Worm (Caenorhabditis elegans): ENCODE data around the gene Y39B6A.69.

Gene Y39B6A.69

DNA sequence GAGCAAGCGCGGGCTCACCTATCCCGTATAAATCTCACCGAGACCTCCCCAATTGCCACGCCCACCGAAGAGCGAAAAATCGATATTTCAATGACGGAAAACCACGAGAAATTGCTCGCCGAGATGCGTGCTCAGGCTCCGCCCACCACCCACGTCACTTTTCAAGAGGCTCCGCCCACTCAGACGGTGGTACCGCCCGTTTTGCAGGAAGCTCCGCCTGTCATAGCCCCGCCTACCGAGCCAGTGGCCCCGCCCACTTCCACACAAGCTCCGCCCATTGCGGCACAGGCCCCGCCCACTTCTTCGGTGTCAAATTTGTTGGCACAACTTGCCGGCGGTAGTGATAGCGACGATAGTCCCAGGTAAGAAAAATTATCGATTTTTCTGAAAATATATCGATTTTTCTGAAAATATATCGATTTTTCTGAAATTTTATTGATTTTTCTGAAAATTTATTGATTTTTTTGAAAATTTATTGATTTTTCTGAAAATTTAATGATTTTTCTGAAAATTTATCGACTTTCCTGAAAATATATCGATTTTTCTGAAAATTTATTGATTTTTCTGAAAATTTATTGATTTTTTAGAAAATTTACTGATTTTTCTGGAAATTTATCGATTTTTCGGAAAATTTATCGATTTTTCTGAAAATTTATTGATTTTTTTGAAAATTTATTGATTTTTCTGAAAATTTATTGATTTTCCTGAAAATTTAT, 22.6 kb downstream of the Y39B6A.69 start:
- TF ChIP-seq cog-1 (tag; optimal IDR thresholded peaks at IDR 0.05) (no peak), tab-1 (GFP tag; IDR thresholded peaks at IDR 0.05) (no peak), T22C8.4 (GFP tag; IDR thresholded peaks at IDR 0.05) (peak; percentile 67; the same call in 1 of the 2 replicates), ztf-23 (GFP tag; IDR thresholded peaks at IDR 0.05) (no peak), klf-2 (GFP tag; conservative IDR thresholded peaks at IDR 0.05) (no peak)

DNA sequence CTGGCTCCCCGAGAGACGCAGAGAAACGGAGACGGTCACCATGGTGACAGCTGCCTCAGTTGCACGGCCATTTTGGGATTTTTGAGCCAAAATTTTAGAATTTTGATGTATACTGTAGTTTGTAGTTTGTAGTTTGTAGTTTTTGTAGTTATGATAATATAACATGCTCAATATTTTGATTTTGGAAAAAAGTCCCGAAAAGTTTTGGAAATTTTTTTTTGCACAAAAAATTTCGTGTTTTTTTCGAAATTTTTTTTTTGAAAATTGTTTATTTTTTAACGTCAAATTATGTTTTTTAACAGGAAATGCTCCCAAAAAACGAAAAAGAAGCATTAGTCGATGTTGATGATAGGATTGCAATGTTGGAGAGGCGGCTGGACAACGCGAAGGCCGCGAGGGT, 25.0 kb downstream of the Y39B6A.69 start, which contains the start of gene dyf-17:
Gene dyf-17, plus strand, starts transcription at position 301 of the 400 bp plus-strand sequence.
- TF ChIP-seq ztf-29 (GFP tag; IDR thresholded peaks at IDR 0.05) (no peak), T22C8.4 (GFP tag; IDR thresholded peaks at IDR 0.05) (no peak), tab-1 (GFP tag; IDR thresholded peaks at IDR 0.05) (no peak), cog-1 (tag; optimal IDR thresholded peaks at IDR 0.05) (no peak), flt-1 (GFP tag; IDR thresholded peaks at IDR 0.05) (no peak), ztf-23 (GFP tag; IDR thresholded peaks at IDR 0.05) (no peak), ref-1 (GFP tag; conservative IDR thresholded peaks at IDR 0.05) (no peak), med-1 (GFP tag; optimal IDR thresholded peaks at IDR 0.05; ENCODE audit: insufficient read depth) (no peak), klf-2 (GFP tag; conservative IDR thresholded peaks at IDR 0.05) (no peak)

DNA sequence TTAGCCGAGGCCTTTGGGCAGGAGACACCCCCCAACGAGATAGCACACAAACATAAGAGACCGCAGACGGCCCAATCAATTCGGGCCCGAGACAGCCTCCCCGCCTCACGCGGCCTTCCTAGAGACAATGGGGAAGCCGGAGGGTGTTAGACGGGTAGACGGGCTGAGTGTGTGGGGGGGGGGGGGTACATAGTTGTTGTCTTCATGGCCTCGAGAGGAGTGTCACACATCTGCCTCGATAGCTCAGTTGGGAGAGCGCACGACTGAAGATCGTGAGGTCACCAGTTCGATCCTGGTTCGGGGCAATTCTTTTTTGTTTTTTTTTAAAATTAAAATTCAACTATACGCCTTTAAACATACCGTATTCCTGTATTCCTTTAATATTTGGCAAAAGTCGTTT, 26.4 kb downstream of the Y39B6A.69 start:
- TF ChIP-seq T22C8.4 (GFP tag; IDR thresholded peaks at IDR 0.05): peak; percentile 94
- TF ChIP-seq med-1 (GFP tag; optimal IDR thresholded peaks at IDR 0.05; ENCODE audit: insufficient read depth): peak; percentile 42
- peak; percentile 94 for TF ChIP-seq tab-1 (GFP tag; IDR thresholded peaks at IDR 0.05)
- TF ChIP-seq ztf-23 (GFP tag; IDR thresholded peaks at IDR 0.05): peak; percentile 93
- peak; percentile 49 for TF ChIP-seq cog-1 (tag; optimal IDR thresholded peaks at IDR 0.05)
- TF ChIP-seq flt-1 (GFP tag; IDR thresholded peaks at IDR 0.05): peak; percentile 96
- TF ChIP-seq ref-1 (GFP tag; conservative IDR thresholded peaks at IDR 0.05): peak; percentile 85
- peak; percentile 90 for TF ChIP-seq klf-2 (GFP tag; conservative IDR thresholded peaks at IDR 0.05)
- TF ChIP-seq ztf-29 (GFP tag; IDR thresholded peaks at IDR 0.05): peak; percentile 91

DNA sequence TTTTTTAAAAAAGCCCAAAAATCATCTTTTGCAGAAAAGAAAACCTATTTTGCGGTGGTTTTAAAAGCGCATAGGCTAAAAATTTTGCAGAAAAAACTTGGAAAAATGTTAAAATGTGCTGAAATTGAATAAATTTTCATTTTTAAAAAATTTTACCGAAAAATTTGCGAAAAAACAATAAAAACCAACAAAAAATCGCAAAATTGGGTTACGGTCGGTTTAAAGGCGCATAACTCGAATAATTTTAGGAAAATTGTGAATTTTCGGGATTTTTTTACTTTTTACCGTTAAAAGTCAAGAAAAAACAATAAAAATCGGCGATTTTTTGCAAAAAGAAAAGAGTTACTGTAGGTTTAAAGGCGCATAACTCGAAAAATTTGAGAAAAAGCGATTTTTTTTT, 27.0 kb downstream of the Y39B6A.69 start:
- TF ChIP-seq cog-1 (tag; optimal IDR thresholded peaks at IDR 0.05): no peak
- TF ChIP-seq tab-1 (GFP tag; IDR thresholded peaks at IDR 0.05): no peak
- no peak for TF ChIP-seq ztf-23 (GFP tag; IDR thresholded peaks at IDR 0.05)
- TF ChIP-seq flt-1 (GFP tag; IDR thresholded peaks at IDR 0.05): no peak
- no peak for TF ChIP-seq T22C8.4 (GFP tag; IDR thresholded peaks at IDR 0.05)
- TF ChIP-seq ztf-29 (GFP tag; IDR thresholded peaks at IDR 0.05): no peak
- no peak for TF ChIP-seq med-1 (GFP tag; optimal IDR thresholded peaks at IDR 0.05; ENCODE audit: insufficient read depth)
- TF ChIP-seq ref-1 (GFP tag; conservative IDR thresholded peaks at IDR 0.05): no peak
- no peak for TF ChIP-seq klf-2 (GFP tag; conservative IDR thresholded peaks at IDR 0.05)

DNA sequence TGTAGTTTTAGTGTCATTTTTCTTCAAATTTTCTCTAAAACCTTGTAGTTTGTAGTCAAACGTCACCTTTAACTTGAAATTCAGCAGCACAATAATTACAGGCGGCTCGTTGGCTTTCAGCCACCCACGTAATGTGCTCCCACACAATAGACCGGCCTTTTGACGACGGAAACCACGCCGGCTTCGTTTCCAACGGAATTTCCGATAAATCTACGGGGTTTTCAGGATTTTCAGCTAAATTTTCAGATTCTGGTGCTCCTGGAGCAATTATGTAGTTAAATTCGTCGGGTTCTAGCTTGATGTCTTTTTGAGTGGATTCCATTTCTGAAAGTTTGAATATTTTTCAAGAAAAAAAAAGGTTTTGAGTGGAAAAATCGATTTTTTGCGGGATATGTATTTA, 27.6 kb downstream of the Y39B6A.69 start, which contains the start of gene bed-1:
Gene bed-1, minus strand, starts transcription at position 337 of the 400 bp plus-strand sequence.
- TF ChIP-seq T22C8.4 (GFP tag; IDR thresholded peaks at IDR 0.05) (no peak), klf-2 (GFP tag; conservative IDR thresholded peaks at IDR 0.05) (no peak), flt-1 (GFP tag; IDR thresholded peaks at IDR 0.05) (no peak), ref-1 (GFP tag; conservative IDR thresholded peaks at IDR 0.05) (no peak), ztf-29 (GFP tag; IDR thresholded peaks at IDR 0.05) (no peak), cog-1 (tag; optimal IDR thresholded peaks at IDR 0.05) (no peak), tab-1 (GFP tag; IDR thresholded peaks at IDR 0.05) (no peak), ztf-23 (GFP tag; IDR thresholded peaks at IDR 0.05) (no peak), med-1 (GFP tag; optimal IDR thresholded peaks at IDR 0.05; ENCODE audit: insufficient read depth) (no peak)

DNA sequence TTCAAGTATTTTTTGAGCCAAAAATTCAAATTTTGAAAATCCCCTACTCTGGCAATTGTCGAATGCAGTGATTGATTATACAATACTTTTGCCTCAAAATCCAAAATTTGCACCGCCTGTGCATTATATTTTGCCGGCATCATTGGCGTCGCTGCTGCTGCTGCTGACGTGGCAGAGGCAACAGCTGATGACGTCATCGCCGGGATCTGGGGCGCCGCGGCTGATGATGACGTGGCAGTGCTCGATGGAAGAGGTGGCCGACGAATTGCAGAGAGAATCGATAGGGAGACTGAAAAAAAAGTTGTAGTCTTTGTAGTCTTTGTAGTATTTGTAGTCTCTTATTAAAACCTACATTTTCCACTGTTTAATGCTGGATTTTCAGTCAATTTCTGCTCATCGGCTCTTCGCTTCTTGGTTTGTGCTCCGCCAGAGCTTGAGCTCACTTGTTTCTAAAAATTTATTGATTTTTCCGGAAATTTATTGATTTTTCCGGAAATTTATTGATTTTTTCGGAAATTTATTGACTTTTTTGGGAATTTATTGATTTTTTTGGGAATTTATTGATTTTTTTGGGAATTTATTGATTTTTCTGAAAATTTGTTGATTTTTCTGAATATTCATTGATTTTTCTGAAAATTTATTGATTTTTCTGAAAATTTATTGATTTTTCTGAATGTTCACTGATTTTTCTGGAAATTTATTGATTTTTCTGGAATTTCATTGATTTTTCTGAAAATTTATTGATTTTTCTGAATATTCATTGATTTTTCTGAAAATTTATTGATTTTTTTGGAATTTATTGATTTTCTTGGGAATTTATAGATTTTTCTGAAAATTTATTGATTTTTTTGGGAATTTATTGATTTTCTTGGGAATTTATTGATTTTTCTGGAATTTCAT, 31.2 kb downstream of the Y39B6A.69 start:
- TF ChIP-seq T22C8.4 (GFP tag; IDR thresholded peaks at IDR 0.05): peak; percentile 84
- TF ChIP-seq klf-2 (GFP tag; conservative IDR thresholded peaks at IDR 0.05): no peak
- TF ChIP-seq tab-1 (GFP tag; IDR thresholded peaks at IDR 0.05): no peak
- TF ChIP-seq flt-1 (GFP tag; IDR thresholded peaks at IDR 0.05): 0 out of 2 replicates have a peak, but pooled peaks have one; percentile 12
- no peak for TF ChIP-seq ztf-29 (GFP tag; IDR thresholded peaks at IDR 0.05)
- no peak for TF ChIP-seq med-1 (GFP tag; optimal IDR thresholded peaks at IDR 0.05; ENCODE audit: insufficient read depth)
- TF ChIP-seq ztf-23 (GFP tag; IDR thresholded peaks at IDR 0.05): no peak
- TF ChIP-seq ref-1 (GFP tag; conservative IDR thresholded peaks at IDR 0.05): no peak
- no peak for TF ChIP-seq cog-1 (tag; optimal IDR thresholded peaks at IDR 0.05)

DNA sequence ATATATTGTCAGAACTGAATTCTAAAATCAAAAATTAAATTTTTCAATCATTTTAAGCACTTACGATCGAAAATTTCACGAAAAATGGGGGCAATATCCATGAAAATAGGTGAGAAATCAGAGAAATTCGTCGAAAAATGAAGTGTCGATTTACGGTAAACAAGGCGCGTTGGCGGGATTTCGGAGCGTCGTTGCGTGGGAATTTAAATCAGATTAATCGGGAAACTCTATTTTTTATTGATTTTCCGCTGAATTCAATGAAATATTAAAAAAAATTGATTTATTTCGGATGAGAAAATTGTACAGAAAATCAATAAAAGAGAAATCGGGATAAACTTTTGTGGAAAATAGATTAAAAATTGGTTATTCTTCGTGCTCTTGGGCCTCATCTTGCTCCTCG, 33.0 kb downstream of the Y39B6A.69 start, which contains the start of gene Y39B6A.13:
Gene Y39B6A.13, minus strand, starts transcription at position 166 of the 400 bp plus-strand sequence.
- peak; percentile 43; the same call in 1 of the 2 replicates for TF ChIP-seq T22C8.4 (GFP tag; IDR thresholded peaks at IDR 0.05)
- no peak for TF ChIP-seq klf-2 (GFP tag; conservative IDR thresholded peaks at IDR 0.05)

DNA sequence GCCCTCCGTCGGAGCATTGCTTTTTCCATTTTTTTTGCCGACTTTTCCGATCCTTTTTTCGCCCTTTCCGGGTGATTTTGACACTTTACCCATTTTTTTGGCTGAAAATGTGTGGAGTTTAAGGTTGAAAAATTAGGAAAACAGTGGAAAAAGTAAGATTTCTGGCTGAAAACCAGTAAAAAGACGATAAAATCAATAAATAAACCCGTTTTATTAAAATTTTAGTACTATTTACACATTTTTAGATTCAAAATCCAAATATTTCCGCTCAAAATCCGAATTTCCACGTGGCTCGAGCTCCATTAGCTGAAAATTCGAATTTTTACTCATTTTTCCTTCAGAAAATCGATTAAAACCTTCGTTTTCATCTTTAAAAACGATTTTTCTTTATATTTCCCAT, 33.9 kb downstream of the Y39B6A.69 start, which contains the start of gene pro-3:
Gene pro-3, minus strand, starts transcription at position 101 of the 400 bp plus-strand sequence.
- TF ChIP-seq flt-1 (GFP tag; IDR thresholded peaks at IDR 0.05) (no peak), med-1 (GFP tag; optimal IDR thresholded peaks at IDR 0.05; ENCODE audit: insufficient read depth) (no peak), tab-1 (GFP tag; IDR thresholded peaks at IDR 0.05) (no peak), ref-1 (GFP tag; conservative IDR thresholded peaks at IDR 0.05) (no peak), T22C8.4 (GFP tag; IDR thresholded peaks at IDR 0.05) (no peak), ztf-23 (GFP tag; IDR thresholded peaks at IDR 0.05) (no peak), cog-1 (tag; optimal IDR thresholded peaks at IDR 0.05) (no peak), ztf-29 (GFP tag; IDR thresholded peaks at IDR 0.05) (no peak), klf-2 (GFP tag; conservative IDR thresholded peaks at IDR 0.05) (no peak)

DNA sequence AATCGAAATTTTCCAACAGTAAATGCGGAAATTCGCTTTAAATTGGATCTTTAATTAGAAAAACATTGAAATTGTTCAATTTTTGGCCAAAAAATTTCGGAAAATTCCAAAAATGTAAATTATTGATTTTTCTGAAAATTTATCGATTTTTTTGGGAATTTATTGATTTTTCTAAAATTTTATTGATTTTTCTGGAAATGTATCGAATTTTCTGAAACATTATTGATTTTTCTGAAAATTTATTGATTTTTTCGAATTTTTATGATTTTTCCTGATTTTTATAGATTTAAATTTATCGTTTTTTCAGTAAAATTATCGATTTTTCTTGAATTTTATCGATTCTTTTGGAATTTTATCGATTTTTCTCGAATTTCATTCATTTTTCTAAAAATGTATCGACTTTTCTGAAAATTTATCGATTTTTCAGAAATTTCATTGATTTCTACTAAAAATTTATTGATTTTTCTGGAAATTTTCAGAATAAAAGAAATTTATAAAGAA, 35.3 kb downstream of the Y39B6A.69 start:
- TF ChIP-seq klf-2 (GFP tag; conservative IDR thresholded peaks at IDR 0.05) (no peak), T22C8.4 (GFP tag; IDR thresholded peaks at IDR 0.05) (peak; percentile 89)

Measured in whole organism, midembryonic.